Fruit fly (Drosophila melanogaster) whole organism, embryonic: ENCODE data around the gene CG32099.

Source experiments
- Bdp1 ChIP-seq: fragments of 200-800 bp; sonication (Bioruptor generic); optimal IDR thresholded peaks from 3 replicates; lab custom pipeline; 2016; ENCODE audit warnings: missing biosample characterization, missing genetic modification characterization
- BtbVII ChIP-seq: fragments of 200-800 bp; sonication (Bioruptor generic); optimal IDR thresholded peaks from 3 replicates; lab custom pipeline; 2017; ENCODE audit warnings: missing biosample characterization, mild to moderate bottlenecking, missing genetic modification characterization
- CG10274 ChIP-seq: fragments of 200-800 bp; sonication (Bioruptor generic); optimal IDR thresholded peaks from 3 replicates; lab custom pipeline; 2017; ENCODE audit warnings: missing biosample characterization, mild to moderate bottlenecking, missing genetic modification characterization
- CG10979 ChIP-seq: fragments of 200-800 bp; sonication (Bioruptor generic); optimal IDR thresholded peaks from 2 replicates; lab custom pipeline; 2018; ENCODE audit warnings: missing biosample characterization, mild to moderate bottlenecking, missing genetic modification characterization, moderate library complexity
- CG11398 ChIP-seq: fragments of 200-800 bp; sonication (Bioruptor generic); optimal IDR thresholded peaks from 2 replicates; lab custom pipeline; 2016; ENCODE audit warnings: missing biosample characterization, missing genetic modification characterization
- CG12104 ChIP-seq: fragments of 200-800 bp; sonication (Bioruptor generic); optimal IDR thresholded peaks from 3 replicates; lab custom pipeline; 2016; ENCODE audit warnings: missing biosample characterization, missing genetic modification characterization
- CG13775 ChIP-seq: fragments of 200-800 bp; sonication (Bioruptor generic); optimal IDR thresholded peaks from 3 replicates; lab custom pipeline; 2017; ENCODE audit warnings: missing biosample characterization, mild to moderate bottlenecking, missing genetic modification characterization
- CG14050 ChIP-seq: fragments of 200-800 bp; sonication (Bioruptor generic); IDR thresholded peaks from 3 replicates; pipeline ENCODE4 v1.3.6; 2022; ENCODE audit warnings: missing biosample characterization, missing genetic modification characterization
- CG14441 ChIP-seq: fragments of 200-800 bp; sonication (Bioruptor generic); IDR thresholded peaks from 2 replicates; pipeline ENCODE4 v1.3.6; 2022; ENCODE audit warnings: missing biosample characterization, missing genetic modification characterization
- CG15269 ChIP-seq: fragments of 200-800 bp; sonication (Bioruptor generic); optimal IDR thresholded peaks from 2 replicates; lab custom pipeline; 2018; ENCODE audit warnings: missing biosample characterization, mild to moderate bottlenecking, missing genetic modification characterization, moderate library complexity
- CG16813 ChIP-seq: fragments of 200-800 bp; sonication (Bioruptor generic); IDR thresholded peaks from 3 replicates; pipeline ENCODE4 v1.3.6; 2022; ENCODE audit warnings: missing biosample characterization, missing genetic modification characterization; ENCODE audit not compliant: partially characterized antibody
- CG16863 ChIP-seq: fragments of 200-800 bp; sonication (Bioruptor generic); optimal IDR thresholded peaks from 3 replicates; lab custom pipeline; 2016; ENCODE audit warnings: missing biosample characterization, missing genetic modification characterization
- CG17328 ChIP-seq: fragments of 200-800 bp; sonication (Bioruptor generic); IDR thresholded peaks from 2 replicates; pipeline ENCODE4 v1.3.6; 2022; ENCODE audit warnings: missing biosample characterization, missing genetic modification characterization
- CG3065 ChIP-seq: fragments of 200-800 bp; sonication (Bioruptor generic); optimal IDR thresholded peaks from 2 replicates; lab custom pipeline; 2016; ENCODE audit warnings: missing biosample characterization, missing genetic modification characterization
- CG31224 ChIP-seq: fragments of 200-800 bp; sonication (Bioruptor generic); IDR thresholded peaks from 2 replicates; pipeline ENCODE4 v1.3.6; 2022; ENCODE audit warnings: missing biosample characterization, missing genetic modification characterization
- CG6654 ChIP-seq: fragments of 200-800 bp; sonication (Bioruptor generic); optimal IDR thresholded peaks from 2 replicates; lab custom pipeline; 2017; ENCODE audit warnings: missing biosample characterization, mild to moderate bottlenecking, missing genetic modification characterization
- CG6765 ChIP-seq: fragments of 200-800 bp; sonication (Bioruptor generic); optimal IDR thresholded peaks from 3 replicates; lab custom pipeline; 2017; ENCODE audit warnings: missing biosample characterization, mild to moderate bottlenecking, missing genetic modification characterization
- CG7928 ChIP-seq: fragments of 200-800 bp; sonication (Bioruptor generic); optimal IDR thresholded peaks from 2 replicates; lab custom pipeline; 2017; ENCODE audit warnings: missing biosample characterization, mild to moderate bottlenecking, missing genetic modification characterization
- CG8944 ChIP-seq: fragments of 200-800 bp; sonication (Bioruptor generic); optimal IDR thresholded peaks from 3 replicates; lab custom pipeline; 2016; ENCODE audit warnings: missing biosample characterization, missing genetic modification characterization
- CG9876 ChIP-seq: fragments of 200-800 bp; sonication (Bioruptor generic); optimal IDR thresholded peaks from 2 replicates; lab custom pipeline; 2016; ENCODE audit warnings: missing biosample characterization, missing genetic modification characterization
- CrebB ChIP-seq: fragments of 200-800 bp; sonication (Bioruptor generic); optimal IDR thresholded peaks from 3 replicates; lab custom pipeline; 2018; ENCODE audit warnings: missing biosample characterization, mild to moderate bottlenecking, missing genetic modification characterization
- Dad ChIP-seq: fragments of 200-800 bp; sonication (Bioruptor generic); optimal IDR thresholded peaks from 3 replicates; lab custom pipeline; 2016; ENCODE audit warnings: missing biosample characterization, missing genetic modification characterization
- Dfd ChIP-seq, 2 experiments: fragments of >200 bp; optimal IDR thresholded peaks; 2 replicates each; lab custom pipeline; 2017; ENCODE audit warnings: missing biosample characterization in 2 of 2, missing genetic modification characterization in 2 of 2
- Elba2 ChIP-seq: fragments of 200-800 bp; sonication (Bioruptor generic); optimal IDR thresholded peaks from 3 replicates; lab custom pipeline; 2016; ENCODE audit warnings: missing biosample characterization, missing genetic modification characterization
- Ets65A ChIP-seq: fragments of 200-800 bp; sonication (Bioruptor generic); peaks from one replicate; lab custom pipeline; 2016; ENCODE audit warnings: missing biosample characterization, missing genetic modification characterization
- H2.0 ChIP-seq: fragments of 200-800 bp; sonication (Bioruptor generic); IDR thresholded peaks from 2 replicates; pipeline ENCODE4 v1.3.6; 2022; ENCODE audit warnings: missing biosample characterization, missing genetic modification characterization
- HHEX ChIP-seq: fragments of 200-800 bp; sonication (Bioruptor generic); optimal IDR thresholded peaks from 3 replicates; lab custom pipeline; 2017; ENCODE audit warnings: missing biosample characterization, mild to moderate bottlenecking, missing genetic modification characterization, missing genetic modification reagents
- Hand ChIP-seq: fragments of 200-800 bp; sonication (Bioruptor generic); optimal IDR thresholded peaks from 2 replicates; lab custom pipeline; 2017; ENCODE audit warnings: mild to moderate bottlenecking, missing biosample characterization, missing genetic modification reagents, missing genetic modification characterization
- Hmr ChIP-seq: fragments of 200-800 bp; sonication (Bioruptor generic); optimal IDR thresholded peaks from 3 replicates; lab custom pipeline; 2017; ENCODE audit warnings: mild to moderate bottlenecking, missing biosample characterization, missing genetic modification reagents, missing genetic modification characterization
- MTF-1 ChIP-seq: fragments of 200-800 bp; sonication (Bioruptor generic); optimal IDR thresholded peaks from 2 replicates; lab custom pipeline; 2018; ENCODE audit warnings: missing biosample characterization, mild to moderate bottlenecking, missing genetic modification characterization, borderline replicate concordance
- NK7.1 ChIP-seq: fragments of 200-800 bp; sonication (Bioruptor generic); optimal IDR thresholded peaks from 3 replicates; lab custom pipeline; 2016; ENCODE audit warnings: missing biosample characterization, missing genetic modification characterization
- Sin3A ChIP-seq: fragments of >200 bp; optimal IDR thresholded peaks from 2 replicates; lab custom pipeline; 2018
- Ssrp ChIP-seq: fragments of 200-800 bp; sonication (Bioruptor generic); optimal IDR thresholded peaks from 2 replicates; lab custom pipeline; 2018; ENCODE audit warnings: missing biosample characterization, mild to moderate bottlenecking, missing genetic modification characterization, moderate library complexity
- az2 ChIP-seq: fragments of 200-800 bp; sonication (Bioruptor generic); optimal IDR thresholded peaks from 3 replicates; lab custom pipeline; 2016; ENCODE audit warnings: missing biosample characterization, missing genetic modification characterization
- bab2 ChIP-seq: fragments of 200-800 bp; sonication (Bioruptor generic); optimal IDR thresholded peaks from 2 replicates; lab custom pipeline; 2016; ENCODE audit warnings: missing biosample characterization, missing genetic modification characterization
- dm ChIP-seq: fragments of 200-800 bp; sonication (Bioruptor generic); optimal IDR thresholded peaks from 3 replicates; lab custom pipeline; 2016; ENCODE audit warnings: missing biosample characterization, missing genetic modification characterization
- fd64A ChIP-seq: fragments of 200-800 bp; sonication (Bioruptor generic); optimal IDR thresholded peaks from 3 replicates; lab custom pipeline; 2018; ENCODE audit warnings: missing biosample characterization, mild to moderate bottlenecking, missing genetic modification characterization
- hth ChIP-seq: fragments of >200 bp; optimal IDR thresholded peaks from 2 replicates; lab custom pipeline; 2017; ENCODE audit warnings: inconsistent platforms
- jing ChIP-seq: fragments of 200-800 bp; sonication (Bioruptor generic); optimal IDR thresholded peaks from 2 replicates; lab custom pipeline; 2018; ENCODE audit warnings: missing biosample characterization, mild to moderate bottlenecking, missing genetic modification characterization
- nmo ChIP-seq: fragments of 200-800 bp; sonication (Bioruptor generic); optimal IDR thresholded peaks from 2 replicates; lab custom pipeline; 2018; ENCODE audit warnings: missing biosample characterization, mild to moderate bottlenecking, missing genetic modification characterization, moderate library complexity
- pita ChIP-seq: fragments of 200-800 bp; sonication (Bioruptor generic); optimal IDR thresholded peaks from 2 replicates; lab custom pipeline; 2017; ENCODE audit warnings: missing biosample characterization, mild to moderate bottlenecking, missing genetic modification characterization
- pnt ChIP-seq: fragments of 200-800 bp; sonication (Bioruptor generic); optimal IDR thresholded peaks from 3 replicates; lab custom pipeline; 2016; ENCODE audit warnings: missing biosample characterization, missing genetic modification characterization
- prd ChIP-seq, 3 experiments: fragments of >200 bp in 2 of 3; fragments of 200-800 bp in 1 of 3; sonication (Bioruptor generic) in 1 of 3; optimal IDR thresholded peaks in 2 of 3; IDR thresholded peaks in 1 of 3; 2 replicates in 2 of 3; 3 replicates in 1 of 3; pipeline versions ENCODE4 v1.3.6 to Lab custom; 2017 to 2022; ENCODE audit warnings: missing biosample characterization in 1 of 3, missing genetic modification characterization in 1 of 3
- seq ChIP-seq: fragments of 200-800 bp; sonication (Bioruptor generic); IDR thresholded peaks from 2 replicates; pipeline ENCODE4 v1.3.6; 2022; ENCODE audit warnings: missing biosample characterization, missing genetic modification characterization
- slou ChIP-seq: fragments of 200-800 bp; sonication (Bioruptor generic); optimal IDR thresholded peaks from 3 replicates; lab custom pipeline; 2016; ENCODE audit warnings: missing biosample characterization, missing genetic modification characterization
- stwl ChIP-seq: fragments of 200-800 bp; sonication (Bioruptor generic); optimal IDR thresholded peaks from 3 replicates; lab custom pipeline; 2018; ENCODE audit warnings: missing biosample characterization, mild to moderate bottlenecking, missing genetic modification characterization, moderate library complexity
- usp ChIP-seq: fragments of >200 bp; optimal IDR thresholded peaks from 2 replicates; lab custom pipeline; 2017; ENCODE audit warnings: missing biosample characterization, missing genetic modification characterization
- wek ChIP-seq: fragments of 200-800 bp; sonication (Bioruptor generic); optimal IDR thresholded peaks from 3 replicates; lab custom pipeline; 2018; ENCODE audit warnings: missing biosample characterization, mild to moderate bottlenecking, missing genetic modification characterization, moderate library complexity
- wor ChIP-seq: fragments of 200-800 bp; sonication (Bioruptor generic); IDR thresholded peaks from 2 replicates; pipeline ENCODE4 v1.3.6; 2022; ENCODE audit warnings: missing biosample characterization, missing genetic modification characterization
- zen2 ChIP-seq: fragments of 200-800 bp; sonication (Bioruptor generic); IDR thresholded peaks from 3 replicates; pipeline ENCODE4 v1.3.6; 2022; ENCODE audit warnings: missing biosample characterization, missing genetic modification characterization; ENCODE audit not compliant: partially characterized antibody

Gene CG32099

dm6 chr3L:12136630-12137029 is 12.4 kb upstream of the CG32099 start, which contains the start of the genes CG5645 and Atg12 (continued):
- TF ChIP-seq pita (GFP tag; lab: Kevin White, UChicago) (no peak), pnt (GFP tag; lab: Kevin White, UChicago) (no peak), jing (GFP tag; lab: Kevin White, UChicago) (no peak), CG15269 (tag; lab: Kevin White, UChicago) (peak; percentile 46), H2.0 (GFP tag; lab: Robert Waterston, UW) (no peak), CG9876 (GFP tag; lab: Kevin White, UChicago) (no peak), Dad (GFP tag; lab: Kevin White, UChicago) (no peak), NK7.1 (no peak), az2 (GFP tag; lab: Kevin White, UChicago) (peak; percentile 49), Ets65A (GFP tag; lab: Kevin White, UChicago) (no peak), CG8944 (GFP tag; lab: Kevin White, UChicago) (no peak), usp (GFP tag; lab: Kevin White, UChicago) (no peak), CrebB (tag; lab: Kevin White, UChicago) (peak; percentile 4), CG14050 (peak; percentile 36; the same call in 1 of the 3 replicates), CG17328 (GFP tag; lab: Robert Waterston, UW) (no peak), dm (GFP tag; lab: Kevin White, UChicago) (no peak), CG14441 (GFP tag; lab: Robert Waterston, UW) (peak; percentile 51; the same call in 1 of the 2 replicates), CG7928 (GFP tag; lab: Kevin White, UChicago) (no peak), zen2 (peak; percentile 38; the same call in 1 of the 3 replicates), fd64A (no peak), CG16863 (GFP tag; lab: Kevin White, UChicago) (no peak), HHEX (GFP tag; lab: Kevin White, UChicago) (no peak), hth (no peak), Dfd (GFP tag; optimal IDR thresholded peaks at IDR 0.05; lab: Kevin White, UChicago) (no peak), Bdp1 (GFP tag; lab: Kevin White, UChicago) (no peak), bab2 (GFP tag; lab: Kevin White, UChicago) (peak; percentile 20), CG13775 (GFP tag; lab: Kevin White, UChicago) (peak; percentile 27), Sin3A (lab: Kevin White, UChicago) (no peak), Elba2 (GFP tag; lab: Kevin White, UChicago) (no peak), CG3065 (GFP tag; lab: Kevin White, UChicago) (no peak), Ssrp (tag; lab: Kevin White, UChicago) (no peak)

dm6 chr3L:12138113-12138899 is 10.8 kb upstream of the CG32099 start, which contains the start of the genes ND-SGDH and RhoGAP68F:
ND-SGDH (minus strand) TSS chr3L:12138584.
RhoGAP68F (plus strand) TSS chr3L:12138868.
- TF ChIP-seq CG11398 = peak; percentile 42
- TF ChIP-seq MTF-1 (GFP tag; lab: Kevin White, UChicago) = no peak
- TF ChIP-seq CG6765 = no peak
- TF ChIP-seq wor (GFP tag; lab: Robert Waterston, UW) = peak; percentile 33; the same call in 1 of the 2 replicates
- peak; percentile 41 for TF ChIP-seq BtbVII (GFP tag; lab: Kevin White, UChicago)
- TF ChIP-seq prd (optimal IDR thresholded peaks at IDR 0.05; lab: Kevin White, UChicago) = no peak
- TF ChIP-seq prd (GFP tag; IDR thresholded peaks at IDR 0.05; lab: Robert Waterston, UW) = peak; percentile 80; the same call in 2 of the 3 replicates
- TF ChIP-seq Hand (GFP tag; lab: Kevin White, UChicago) = peak; percentile 8
- TF ChIP-seq nmo (GFP tag; lab: Kevin White, UChicago) = peak; percentile 89
- no peak for TF ChIP-seq CG10274
- TF ChIP-seq CG10979 = peak; percentile 56
- peak; percentile 74 for TF ChIP-seq CG14441 (GFP tag; lab: Robert Waterston, UW)
- peak; percentile 95 for TF ChIP-seq CG16813 (GFP tag; lab: Robert Waterston, UW)
- peak; percentile 69 for TF ChIP-seq CG12104 (GFP tag; lab: Kevin White, UChicago)
- peak; percentile 55 for TF ChIP-seq stwl (tag; lab: Kevin White, UChicago)
- TF ChIP-seq seq (GFP tag; lab: Robert Waterston, UW) = 0 out of 2 replicates have a peak, but pooled peaks have one; percentile 21
- TF ChIP-seq Hmr (GFP tag; lab: Kevin White, UChicago) = peak; percentile 80
- peak; percentile 36 for TF ChIP-seq CG6654 (GFP tag; lab: Kevin White, UChicago)
- peak; percentile 55 for TF ChIP-seq CG31224 (GFP tag; lab: Robert Waterston, UW)
- TF ChIP-seq wek (GFP tag; lab: Kevin White, UChicago) = no peak
- TF ChIP-seq slou (GFP tag; lab: Kevin White, UChicago) = peak; percentile 64
